Fruit fly (Drosophila melanogaster): ENCODE results near the gene CG6340.

Gene CG6340

DNA sequence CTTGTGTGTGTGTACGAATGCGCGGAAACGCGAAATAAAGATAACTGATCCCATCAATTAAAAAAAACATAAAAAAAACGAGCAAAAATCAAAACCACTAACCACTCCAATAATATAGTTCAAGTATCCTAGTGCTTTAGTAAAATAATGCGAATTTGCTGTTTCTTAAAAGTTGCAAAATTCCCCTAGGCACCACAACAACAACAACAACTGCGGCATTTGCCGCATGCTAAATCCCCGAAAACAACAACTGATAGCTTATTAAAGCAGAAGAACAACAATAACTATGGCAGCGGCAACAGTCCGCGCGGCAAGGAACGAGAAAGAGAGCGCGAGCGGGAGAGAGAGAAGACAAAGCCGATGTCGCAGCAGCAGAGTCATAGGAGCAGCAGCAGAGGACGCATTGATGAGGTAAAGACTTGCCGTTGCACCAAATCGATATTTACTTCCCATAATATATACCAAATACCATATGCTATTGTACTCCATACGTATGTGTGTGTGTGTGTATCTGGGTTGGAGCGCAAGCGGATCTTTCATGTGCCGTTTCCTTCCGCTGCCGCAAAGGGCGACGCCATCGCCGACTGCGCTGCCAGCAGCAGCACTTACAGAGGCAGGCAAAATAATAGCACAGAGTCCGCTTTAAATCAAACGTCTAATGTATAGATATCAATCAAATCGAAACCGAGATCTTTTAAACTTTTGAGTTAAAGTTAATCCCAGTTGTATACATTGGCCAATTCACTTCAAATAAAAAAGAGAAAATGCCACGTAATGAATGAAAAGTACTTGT is 1.0 kb downstream of the CG6340 start:
- TF ChIP-seq CG8478 (optimal IDR thresholded peaks at IDR 0.05), result no peak
- TF ChIP-seq CTCF (optimal IDR thresholded peaks at IDR 0.05), result no peak

DNA sequence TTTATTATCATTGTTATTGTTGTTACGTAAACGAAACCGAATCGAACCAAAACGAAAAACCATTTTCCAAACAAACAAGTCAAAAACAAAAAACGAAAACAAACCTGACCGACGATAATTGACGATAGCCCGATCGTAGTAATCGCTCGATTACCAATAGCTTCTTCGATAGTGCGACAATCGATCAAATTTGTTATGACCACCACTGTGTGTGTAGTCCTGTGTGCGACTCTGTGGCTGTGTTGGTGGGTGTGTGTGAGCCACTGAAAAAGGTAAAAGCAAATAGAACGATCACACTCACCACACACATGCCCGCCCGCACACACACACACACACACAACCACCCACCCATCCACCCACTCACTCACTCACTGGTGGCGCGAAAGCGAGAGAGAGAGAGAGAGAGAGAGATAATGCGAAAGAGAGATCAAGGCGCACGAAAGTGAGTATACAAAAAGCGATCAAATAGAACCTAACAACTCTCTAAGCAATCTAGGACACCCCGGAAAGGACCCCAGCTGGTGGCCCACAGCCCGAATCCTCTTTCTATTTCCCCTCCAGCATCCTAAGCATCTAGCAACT is 2.4 kb downstream of the CG6340 start:
- TF ChIP-seq CG8478 (optimal IDR thresholded peaks at IDR 0.05) (no peak), CTCF (optimal IDR thresholded peaks at IDR 0.05) (no peak)

DNA sequence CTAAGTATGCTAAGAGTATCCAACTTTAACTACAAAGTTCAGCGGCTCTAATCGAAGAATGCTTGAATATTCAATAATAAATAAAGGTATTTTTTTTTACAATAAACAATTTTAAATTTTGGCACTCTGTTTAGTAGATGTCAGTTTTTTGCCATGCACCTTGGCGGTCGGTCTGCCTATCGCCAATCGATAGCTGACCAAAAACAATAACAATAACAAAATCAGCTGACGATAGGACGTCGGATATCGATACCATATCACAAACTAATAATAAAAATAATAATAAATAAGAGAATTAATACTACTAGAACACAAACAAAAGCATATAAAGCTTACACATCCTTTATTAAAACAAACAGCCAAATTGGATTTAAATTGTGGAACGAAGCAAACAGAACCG is 4.5 kb downstream of the CG6340 start, which contains the start of gene Gmap:
Gmap (plus strand) TSS at position 241 of the 400 bp plus-strand sequence.
- TF ChIP-seq CG8478 (optimal IDR thresholded peaks at IDR 0.05) (no peak), CTCF (optimal IDR thresholded peaks at IDR 0.05) (no peak)

DNA sequence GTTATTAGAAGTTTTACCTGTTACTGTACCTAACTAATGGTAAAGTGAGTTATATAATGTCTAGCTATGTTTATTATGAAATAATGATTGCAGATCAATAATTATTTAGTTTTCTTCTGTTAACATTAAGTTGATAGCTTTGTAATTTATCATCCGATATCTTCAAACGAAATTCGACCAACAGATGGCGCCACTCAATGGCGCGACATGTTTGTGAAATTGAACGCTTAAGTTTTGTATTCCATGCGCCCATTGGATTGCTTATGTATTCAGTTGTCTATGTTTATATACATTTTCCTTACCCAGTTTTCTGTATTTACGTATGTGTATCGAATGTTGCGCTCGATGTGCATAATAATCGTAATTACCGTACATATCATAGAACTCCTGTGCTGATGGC is 8.3 kb downstream of the CG6340 start:
- TF ChIP-seq CG8478 (optimal IDR thresholded peaks at IDR 0.05), result no peak
- peak; percentile 73 to 81 for TF ChIP-seq CTCF (optimal IDR thresholded peaks at IDR 0.05)

DNA sequence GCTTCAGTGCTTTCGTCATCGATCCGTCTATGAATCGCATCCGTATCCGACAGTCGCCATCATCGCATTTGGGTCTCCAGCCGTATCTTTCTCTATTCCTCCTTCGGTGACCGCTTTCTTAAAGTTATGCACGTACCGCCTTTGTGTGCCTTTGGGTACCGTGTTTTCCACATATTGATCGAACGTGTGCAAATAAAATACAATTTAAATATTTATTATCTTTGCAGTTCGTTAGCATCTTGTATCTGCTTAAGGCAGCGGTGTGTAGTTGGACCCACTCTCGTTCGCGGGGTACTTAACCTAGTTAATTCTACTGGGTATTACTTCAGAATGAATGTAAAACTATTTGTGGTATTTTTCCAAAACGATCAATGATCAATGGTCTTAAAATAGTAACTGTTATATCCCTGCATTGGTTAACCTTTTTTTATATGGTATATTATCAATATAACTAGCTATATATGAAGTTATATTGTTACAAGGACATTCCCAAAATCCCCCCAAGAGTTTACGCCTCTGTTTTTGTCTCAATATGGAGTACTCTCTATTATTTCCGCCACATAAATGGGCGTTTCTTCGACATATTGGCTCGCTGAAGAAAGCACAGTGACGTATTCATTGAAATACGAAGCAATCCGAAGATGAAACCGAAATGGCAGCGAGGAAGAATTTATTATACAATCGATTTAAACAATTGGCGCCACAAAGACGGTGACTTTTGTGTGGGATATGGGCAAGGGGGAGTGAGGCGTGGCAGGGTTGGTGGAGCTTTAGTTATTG is 13.6 kb downstream of the CG6340 start:
- TF ChIP-seq CTCF (optimal IDR thresholded peaks at IDR 0.05) (no peak), CG8478 (optimal IDR thresholded peaks at IDR 0.05) (no peak)

DNA sequence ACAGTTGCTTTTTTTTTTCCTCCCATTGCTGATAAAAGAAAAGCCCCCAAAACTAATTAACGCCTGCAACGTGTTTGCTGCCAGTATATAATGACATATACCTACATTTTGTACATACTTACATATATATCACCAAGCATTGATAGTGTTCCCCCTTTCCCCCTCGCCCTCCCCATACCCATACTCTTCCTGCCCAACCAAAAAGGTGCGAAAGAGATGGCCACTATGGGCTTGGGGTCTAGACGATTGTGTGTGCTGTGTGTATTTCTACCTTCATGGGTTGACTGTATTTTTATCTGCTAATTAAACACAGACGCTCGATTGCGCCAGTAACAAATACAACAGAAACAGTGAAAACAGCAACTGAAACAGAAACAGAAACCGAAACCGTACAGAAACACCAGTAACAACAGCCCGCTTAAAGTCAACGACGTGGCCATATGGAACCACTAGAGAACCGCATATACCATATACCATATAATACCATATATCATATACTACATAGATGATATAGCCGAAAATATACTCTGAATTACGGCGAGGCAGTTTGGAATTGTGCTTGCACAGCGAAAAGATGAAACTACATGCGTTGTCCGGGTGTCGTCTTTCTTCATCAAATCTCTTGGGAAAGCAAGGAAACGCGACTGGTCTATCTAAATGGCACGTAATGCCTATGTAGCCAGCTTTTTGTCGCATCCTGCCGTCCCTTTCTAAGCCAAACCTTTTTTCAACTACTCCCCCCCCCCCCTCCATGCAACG is 14.7 kb downstream of the CG6340 start:
- TF ChIP-seq CTCF (optimal IDR thresholded peaks at IDR 0.05), result no peak
- TF ChIP-seq CG8478 (optimal IDR thresholded peaks at IDR 0.05), result no peak

DNA sequence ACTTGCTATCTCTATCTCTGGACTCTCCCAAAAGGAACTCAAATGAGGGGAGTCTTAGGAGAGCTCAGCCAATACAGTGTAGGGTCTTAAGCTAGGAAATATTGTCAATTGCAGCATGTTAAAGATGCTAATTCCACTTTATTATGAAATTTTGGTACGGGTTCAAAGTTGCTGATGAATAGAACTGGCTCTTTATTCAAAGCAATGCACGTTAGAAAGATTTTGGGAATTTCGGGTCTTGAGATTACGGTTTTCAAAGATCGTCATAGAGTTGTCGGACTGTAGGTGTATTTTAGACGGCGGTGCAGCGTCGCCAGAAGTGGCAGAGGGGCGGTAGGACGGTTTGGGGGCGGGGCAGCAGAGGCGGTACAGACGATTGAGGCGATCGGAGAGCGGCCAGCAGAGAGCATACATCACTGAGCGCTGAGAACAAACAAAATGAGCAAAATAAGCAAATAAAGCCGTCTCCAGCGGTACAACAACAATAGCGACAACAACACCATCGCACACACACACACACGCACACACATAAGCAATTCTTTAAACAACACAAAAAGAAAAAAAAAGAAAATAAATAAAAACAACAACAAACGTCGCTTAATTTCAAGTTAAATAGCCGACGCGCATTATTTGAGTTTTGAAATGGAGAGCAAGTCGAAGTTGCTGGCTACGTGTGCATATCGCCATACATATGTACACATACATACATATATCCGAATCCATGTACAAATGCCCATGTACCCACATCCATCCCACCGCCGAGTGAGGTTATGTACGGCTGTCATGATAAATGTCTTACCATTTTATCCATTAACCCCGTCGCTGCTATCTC is 15.5 kb downstream of the CG6340 start:
- TF ChIP-seq CG8478 (optimal IDR thresholded peaks at IDR 0.05), result no peak
- no peak for TF ChIP-seq CTCF (optimal IDR thresholded peaks at IDR 0.05)

DNA sequence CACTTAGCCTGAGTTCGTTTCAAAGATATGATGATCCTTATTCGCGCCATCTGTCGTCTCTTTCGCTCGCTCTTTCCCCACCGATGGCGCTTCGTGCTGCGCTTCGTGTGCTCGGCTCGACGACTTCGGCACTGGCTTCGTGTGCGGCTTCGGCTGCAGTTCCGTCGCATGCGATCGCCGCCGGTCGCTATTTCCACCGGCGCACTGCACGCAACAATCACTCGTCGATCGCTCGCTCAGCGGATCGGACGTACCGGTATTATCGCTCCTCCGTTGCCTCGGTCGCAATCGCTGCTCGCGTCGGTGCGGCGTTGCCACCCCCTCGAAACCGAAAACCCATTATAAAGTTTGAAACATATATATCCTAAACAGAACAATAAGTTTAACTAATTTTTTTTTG is 16.6 kb downstream of the CG6340 start:
- TF ChIP-seq CG8478 (optimal IDR thresholded peaks at IDR 0.05) (no peak), CTCF (optimal IDR thresholded peaks at IDR 0.05) (peak; percentile 45 to 64)

DNA sequence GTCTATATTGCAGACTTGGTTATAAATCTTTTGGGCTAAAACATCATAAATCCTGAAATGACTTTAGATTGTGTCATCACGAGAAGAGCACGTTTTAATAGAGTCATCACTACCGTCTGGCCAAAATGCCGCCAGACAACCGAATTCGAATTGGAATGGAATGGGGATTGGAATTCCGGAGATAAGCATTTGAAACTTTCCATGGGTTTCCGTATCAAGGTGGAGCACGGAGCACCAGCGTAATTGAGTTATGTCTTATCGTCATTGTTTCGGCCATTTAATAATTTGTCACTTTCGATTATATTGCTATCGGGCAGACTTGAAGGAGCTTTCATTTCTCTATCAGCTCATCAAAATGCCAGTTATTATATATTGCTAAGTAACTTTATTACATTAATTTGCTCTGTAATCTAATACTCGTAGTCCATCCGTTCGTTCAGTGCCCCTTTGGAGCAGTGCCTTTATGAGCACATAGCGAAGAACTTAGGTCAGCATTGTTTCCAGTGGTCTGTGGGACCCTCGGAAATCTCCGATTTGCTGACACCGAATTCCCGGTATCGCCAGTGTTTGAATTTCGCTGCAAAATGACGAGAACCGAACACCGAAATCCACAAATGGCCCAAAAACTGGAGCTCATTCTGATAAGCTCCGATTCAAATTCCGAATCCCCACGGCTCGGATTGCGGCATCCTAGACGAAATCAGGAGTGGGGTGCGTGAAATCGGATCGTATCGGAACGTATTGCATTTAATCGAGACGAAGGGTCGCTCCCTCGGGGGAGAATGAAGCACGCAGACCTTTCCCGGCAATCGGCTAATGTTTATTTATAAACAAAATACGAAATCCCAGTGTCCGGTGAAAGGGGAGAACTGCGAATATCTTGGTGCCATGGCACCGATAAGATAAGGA is 18.1 kb downstream of the CG6340 start:
- TF ChIP-seq CG8478 (optimal IDR thresholded peaks at IDR 0.05), result no peak
- no peak for TF ChIP-seq CTCF (optimal IDR thresholded peaks at IDR 0.05)

DNA sequence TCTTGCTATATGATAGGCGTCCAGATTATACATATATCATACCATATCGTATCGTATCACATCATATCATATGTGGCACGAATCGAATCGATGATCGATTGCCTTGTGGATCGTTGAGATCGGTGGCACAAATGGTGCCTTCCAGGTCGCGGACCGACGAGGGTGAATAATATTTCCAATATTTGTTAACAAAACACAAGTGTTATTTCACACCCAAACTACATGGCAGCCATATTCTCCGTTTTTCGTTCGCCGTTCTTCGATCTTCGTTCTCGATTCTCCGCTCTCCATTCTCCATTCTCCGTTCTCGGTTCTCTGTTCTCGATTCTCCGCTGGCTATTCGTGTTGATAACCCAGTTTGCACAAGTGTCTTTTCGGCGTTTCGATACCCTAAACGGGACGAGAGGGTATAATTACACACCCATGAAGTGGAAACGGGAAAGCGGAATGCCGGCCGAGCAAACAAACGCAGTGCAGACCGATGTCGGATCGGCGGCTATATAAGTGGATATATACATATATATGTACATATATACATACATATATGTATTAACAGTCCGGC is 19.6 kb downstream of the CG6340 start:
- TF ChIP-seq CTCF (optimal IDR thresholded peaks at IDR 0.05) (no peak), CG8478 (optimal IDR thresholded peaks at IDR 0.05) (no peak)

DNA sequence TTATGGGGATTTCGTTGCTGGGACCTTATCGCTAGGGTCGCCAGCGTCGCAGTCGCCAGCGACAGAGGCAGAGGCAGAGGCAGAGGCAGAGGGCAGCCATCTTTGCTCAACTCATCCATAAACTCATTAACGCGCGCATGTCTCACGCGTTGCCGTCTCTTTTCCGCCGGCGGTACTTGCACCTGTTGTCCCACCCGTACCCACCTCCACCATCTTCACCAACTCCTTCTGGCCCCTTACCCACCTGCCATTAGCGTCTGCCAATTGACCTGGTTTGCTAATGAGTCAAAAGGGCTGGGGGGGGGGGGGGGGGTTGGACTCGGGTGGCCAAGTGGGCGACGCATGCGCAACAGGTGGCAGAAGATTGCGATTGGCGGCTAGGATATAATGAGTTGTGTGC is 20.7 kb downstream of the CG6340 start:
- TF ChIP-seq CTCF (optimal IDR thresholded peaks at IDR 0.05) (no peak), CG8478 (optimal IDR thresholded peaks at IDR 0.05) (no peak)

DNA sequence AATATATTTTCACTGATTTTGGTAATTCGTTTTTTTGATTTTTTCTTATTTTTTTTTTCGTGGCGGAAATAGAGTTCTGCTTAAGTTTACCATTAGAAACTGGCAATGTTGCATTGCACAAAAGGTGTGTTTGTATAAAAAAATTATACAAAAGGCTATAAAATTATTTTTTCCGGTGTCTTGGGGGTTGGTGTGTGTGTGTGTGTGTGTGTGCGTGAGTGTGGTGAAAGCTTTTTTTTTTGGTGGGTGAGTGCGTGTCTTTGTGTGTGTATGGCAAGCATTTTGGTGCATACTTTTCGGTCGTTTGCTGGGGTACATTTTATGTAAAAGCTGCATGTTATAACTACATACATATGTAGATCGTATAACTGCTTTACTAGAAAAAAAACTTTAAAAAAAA is 29.2 kb downstream of the CG6340 start:
- TF ChIP-seq CTCF (optimal IDR thresholded peaks at IDR 0.05) (no peak), CG8478 (optimal IDR thresholded peaks at IDR 0.05) (no peak)
